Worm (Caenorhabditis elegans) whole organism, L2 larva: ENCODE data around the gene Y73F8A.13.

Source experiments
- C34F6.9 ChIP-seq: fragments of 150-350 bp; optimal IDR thresholded peaks from 2 replicates; lab custom pipeline; 2014; ENCODE audit warnings: missing biosample characterization, missing genetic modification characterization
- F13H6.1 ChIP-seq: sonication (generic microtip); optimal IDR thresholded peaks from 2 replicates; lab custom pipeline; 2016; ENCODE audit warnings: missing genetic modification characterization, missing compliant biosample characterization
- Y55F3AM.14 ChIP-seq: fragments of 200-800 bp; sonication (Bioruptor generic); optimal IDR thresholded peaks from 2 replicates; lab custom pipeline; 2018; ENCODE audit warnings: mild to moderate bottlenecking, missing genetic modification characterization, missing compliant biosample characterization
- alr-1 ChIP-seq: fragments of 150-350 bp; optimal IDR thresholded peaks from 2 replicates; lab custom pipeline; 2014; ENCODE audit warnings: missing biosample characterization, missing genetic modification characterization
- ama-1 ChIP-seq: fragments of 150-350 bp; optimal IDR thresholded peaks from 2 replicates; lab custom pipeline; 2018; ENCODE audit warnings: inconsistent platforms
- ceh-16 ChIP-seq: fragments of 150-350 bp; optimal IDR thresholded peaks from 2 replicates; lab custom pipeline; 2014; ENCODE audit warnings: missing biosample characterization, missing genetic modification characterization
- ceh-82 ChIP-seq: fragments of 150-350 bp; optimal IDR thresholded peaks from 2 replicates; lab custom pipeline; 2014; ENCODE audit warnings: missing biosample characterization, missing genetic modification characterization
- crh-2 ChIP-seq: sonication (generic microtip); optimal IDR thresholded peaks from 2 replicates; lab custom pipeline; 2017; ENCODE audit warnings: missing biosample characterization, missing genetic modification characterization
- dmd-4 ChIP-seq: sonication (generic microtip); optimal IDR thresholded peaks from 2 replicates; lab custom pipeline; 2017; ENCODE audit warnings: missing biosample characterization, missing genetic modification characterization
- egl-27 ChIP-seq: sonication (generic microtip); optimal IDR thresholded peaks from 3 replicates; lab custom pipeline; 2017; ENCODE audit warnings: missing biosample characterization, missing genetic modification reagents, missing genetic modification characterization
- elt-1 ChIP-seq: fragments of 150-350 bp; optimal IDR thresholded peaks from 2 replicates; lab custom pipeline; 2014; ENCODE audit warnings: missing biosample characterization, missing genetic modification characterization
- fos-1 ChIP-seq: fragments of 150-350 bp; optimal IDR thresholded peaks from 2 replicates; lab custom pipeline; 2014; ENCODE audit warnings: missing biosample characterization, missing genetic modification characterization
- gmeb-1 ChIP-seq: fragments of 150-350 bp; optimal IDR thresholded peaks from 2 replicates; lab custom pipeline; 2014; ENCODE audit warnings: missing biosample characterization, missing genetic modification characterization
- lin-11 ChIP-seq: fragments of 150-350 bp; sonication (generic microtip); optimal IDR thresholded peaks from 2 replicates; lab custom pipeline; 2014; ENCODE audit warnings: missing biosample characterization, missing genetic modification characterization, inconsistent platforms, mixed read lengths
- lin-13 ChIP-seq: fragments of 150-350 bp; optimal IDR thresholded peaks from 2 replicates; lab custom pipeline; 2014; ENCODE audit warnings: missing biosample characterization, missing genetic modification reagents, missing genetic modification characterization
- lsy-2 ChIP-seq, 2 experiments: fragments of 150-350 bp in 1 of 2; sonication (generic microtip) in 1 of 2; optimal IDR thresholded peaks; 2 replicates each; lab custom pipeline; 2014 to 2017; ENCODE audit warnings: missing biosample characterization in 2 of 2, missing genetic modification characterization in 2 of 2
- mab-5 ChIP-seq: fragments of 150-350 bp; optimal IDR thresholded peaks from 2 replicates; lab custom pipeline; 2014; ENCODE audit warnings: missing biosample characterization, missing genetic modification characterization
- mbf-1 ChIP-seq: sonication (generic microtip); optimal IDR thresholded peaks from 2 replicates; lab custom pipeline; 2017; ENCODE audit warnings: missing biosample characterization, missing genetic modification characterization
- nhr-10 ChIP-seq: sonication (generic microtip); optimal IDR thresholded peaks from 2 replicates; lab custom pipeline; 2017; ENCODE audit warnings: missing biosample characterization, missing genetic modification characterization
- nhr-12 ChIP-seq: fragments of 150-350 bp; optimal IDR thresholded peaks from 2 replicates; lab custom pipeline; 2014; ENCODE audit warnings: missing biosample characterization, missing genetic modification characterization
- nhr-129 ChIP-seq: fragments of 150-350 bp; optimal IDR thresholded peaks from 2 replicates; lab custom pipeline; 2014; ENCODE audit warnings: missing biosample characterization, missing genetic modification characterization
- nhr-23 ChIP-seq: fragments of 150-350 bp; optimal IDR thresholded peaks from 2 replicates; lab custom pipeline; 2014; ENCODE audit warnings: missing biosample characterization, missing genetic modification reagents, missing genetic modification characterization
- nhr-237 ChIP-seq: fragments of 150-350 bp; optimal IDR thresholded peaks from 2 replicates; lab custom pipeline; 2014; ENCODE audit warnings: missing biosample characterization, missing genetic modification characterization
- nhr-25 ChIP-seq: fragments of 150-350 bp; sonication (generic microtip); optimal IDR thresholded peaks from 3 replicates; lab custom pipeline; 2014; ENCODE audit warnings: missing biosample characterization, missing genetic modification characterization
- nhr-77 ChIP-seq: fragments of 150-350 bp; optimal IDR thresholded peaks from 2 replicates; lab custom pipeline; 2014; ENCODE audit warnings: missing biosample characterization, missing genetic modification characterization
- peb-1 ChIP-seq: fragments of 150-350 bp; optimal IDR thresholded peaks from 2 replicates; lab custom pipeline; 2014; ENCODE audit warnings: missing biosample characterization, missing genetic modification characterization
- sma-3 ChIP-seq: sonication (generic microtip); optimal IDR thresholded peaks from 2 replicates; lab custom pipeline; 2016; ENCODE audit warnings: missing genetic modification reagents, missing genetic modification characterization, missing compliant biosample characterization
- sma-9 ChIP-seq, 2 experiments: fragments of 150-350 bp in 1 of 2; sonication (generic microtip) in 1 of 2; optimal IDR thresholded peaks; 2 replicates each; lab custom pipeline; 2014 to 2016; ENCODE audit warnings: missing genetic modification characterization in 2 of 2, mild to moderate bottlenecking in 1 of 2, missing biosample characterization in 1 of 2, missing compliant biosample characterization in 1 of 2, missing genetic modification reagents in 1 of 2, moderate library complexity in 1 of 2
- unc-55 ChIP-seq: fragments of 150-350 bp; sonication (generic microtip); optimal IDR thresholded peaks from 3 replicates; lab custom pipeline; 2014; ENCODE audit warnings: missing biosample characterization, missing genetic modification reagents, missing genetic modification characterization
- zag-1 ChIP-seq: fragments of 150-350 bp; optimal IDR thresholded peaks from 2 replicates; lab custom pipeline; 2014; ENCODE audit warnings: missing biosample characterization, missing genetic modification characterization
- ztf-4 ChIP-seq: fragments of 150-350 bp; optimal IDR thresholded peaks from 2 replicates; lab custom pipeline; 2014; ENCODE audit warnings: missing biosample characterization, missing genetic modification characterization

The Y73F8A.13 gene

ce11 chrIV:15312008-15312407 lies at the start of gene Y73F8A.13:
Gene Y73F8A.13, plus strand, starts transcription at chrIV:15312247.
- TF ChIP-seq C34F6.9 (tag; lab: Kevin White, UChicago), result peak; percentile 19
- no peak for TF ChIP-seq lin-13 (GFP tag; lab: Kevin White, UChicago)
- TF ChIP-seq, all 48 proteins: peak for 1

- TF ChIP-seq Y55F3AM.14 (GFP tag; lab: Kevin White, UChicago) (no peak), dmd-4 (tag; lab: Kevin White, UChicago) (no peak), nhr-25 (no peak), F13H6.1 (no peak), nhr-23 (tag; lab: Kevin White, UChicago) (no peak), mab-5 (peak; percentile 9), ztf-4 (tag; lab: Kevin White, UChicago) (no peak), C34F6.9 (tag; lab: Kevin White, UChicago) (peak; percentile 23), nhr-237 (no peak), nhr-129 (tag; lab: Kevin White, UChicago) (no peak)
These were observed 38.0 kb upstream of the Y73F8A.13 start for ce11 chrIV:15274063-15274462.

ce11 chrIV:15275363-15275854 lies 36.6 kb upstream of the Y73F8A.13 start, which contains the start of gene ccg-1:
Gene ccg-1, minus strand, starts transcription at chrIV:15275804.
- TF ChIP-seq ceh-16 (tag; lab: Kevin White, UChicago) (no peak), F13H6.1 (no peak), C34F6.9 (tag; lab: Kevin White, UChicago) (peak; percentile 13), alr-1 (tag; lab: Kevin White, UChicago) (no peak), ama-1 (lab: Kevin White, UChicago) (peak; percentile 60), ceh-82 (tag; lab: Kevin White, UChicago) (no peak), mbf-1 (tag; lab: Kevin White, UChicago) (no peak), elt-1 (tag; lab: Kevin White, UChicago) (no peak), ztf-4 (tag; lab: Kevin White, UChicago) (no peak), unc-55 (GFP tag; lab: Kevin White, UChicago) (no peak)

- TF ChIP-seq ceh-82 (tag; lab: Kevin White, UChicago) (no peak), nhr-129 (tag; lab: Kevin White, UChicago) (no peak), lin-13 (GFP tag; lab: Kevin White, UChicago) (no peak), egl-27 (tag; lab: Kevin White, UChicago) (no peak), nhr-23 (tag; lab: Kevin White, UChicago) (no peak), lsy-2 (tag; optimal IDR thresholded peaks at IDR 0.05; lab: Kevin White, UChicago) (no peak), fos-1 (tag; lab: Kevin White, UChicago) (no peak), nhr-12 (tag; lab: Kevin White, UChicago) (no peak), nhr-77 (tag; lab: Kevin White, UChicago) (no peak), ceh-16 (tag; lab: Kevin White, UChicago) (no peak), unc-55 (GFP tag; lab: Kevin White, UChicago) (no peak), crh-2 (tag; lab: Kevin White, UChicago) (no peak), sma-3 (GFP tag; lab: Kevin White, UChicago) (no peak), dmd-4 (tag; lab: Kevin White, UChicago) (no peak), lin-11 (no peak), alr-1 (tag; lab: Kevin White, UChicago) (no peak), mbf-1 (tag; lab: Kevin White, UChicago) (no peak), ztf-4 (tag; lab: Kevin White, UChicago) (no peak), nhr-10 (tag; lab: Kevin White, UChicago) (no peak), zag-1 (tag; lab: Kevin White, UChicago) (no peak)
These were observed 31.8 kb upstream of the Y73F8A.13 start for ce11 chrIV:15280219-15280618.

- TF ChIP-seq nhr-10 (tag; lab: Kevin White, UChicago) (no peak), sma-9 (GFP tag; optimal IDR thresholded peaks at IDR 0.05; lab: Kevin White, UChicago) (no peak), sma-9 (tag; optimal IDR thresholded peaks at IDR 0.05; lab: Kevin White, UChicago) (no peak), fos-1 (tag; lab: Kevin White, UChicago) (no peak), ama-1 (lab: Kevin White, UChicago) (no peak), mab-5 (no peak), zag-1 (tag; lab: Kevin White, UChicago) (no peak), alr-1 (tag; lab: Kevin White, UChicago) (no peak), gmeb-1 (tag; lab: Kevin White, UChicago) (no peak), peb-1 (tag; lab: Kevin White, UChicago) (no peak)
These were observed 28.4 kb upstream of the Y73F8A.13 start for ce11 chrIV:15283617-15284016.
